Fruit fly (Drosophila melanogaster) whole organism, prepupa: Measurements from ENCODE around the gene CG34298.

Source experiments
- Blimp-1 ChIP-seq: fragments of 200-800 bp; sonication (Bioruptor generic); optimal IDR thresholded peaks from 3 replicates; lab custom pipeline; 2017; ENCODE audit warnings: missing biosample characterization, missing genetic modification characterization, mild to moderate bottlenecking, moderate library complexity, missing genetic modification reagents
- CG10631 ChIP-seq: fragments of 200-800 bp; sonication (Bioruptor generic); optimal IDR thresholded peaks from 2 replicates; lab custom pipeline; 2016; ENCODE audit warnings: missing biosample characterization, missing genetic modification characterization
- CG10669 ChIP-seq: fragments of 200-800 bp; sonication (Bioruptor generic); optimal IDR thresholded peaks from 3 replicates; lab custom pipeline; 2018; ENCODE audit warnings: missing biosample characterization, mild to moderate bottlenecking, missing genetic modification characterization, moderate library complexity
- CG11294 ChIP-seq: fragments of 200-800 bp; sonication (Bioruptor generic); IDR thresholded peaks from 2 replicates; pipeline ENCODE4 v1.3.6; 2022; ENCODE audit warnings: missing biosample characterization, missing genetic modification characterization
- CG11762 ChIP-seq: fragments of 200-800 bp; sonication (Bioruptor generic); optimal IDR thresholded peaks from 3 replicates; lab custom pipeline; 2016; ENCODE audit warnings: missing biosample characterization, missing genetic modification characterization; ENCODE audit not compliant: insufficient read depth
- CG11902 ChIP-seq: fragments of 200-800 bp; sonication (Bioruptor generic); optimal IDR thresholded peaks from 3 replicates; lab custom pipeline; 2016; ENCODE audit warnings: missing biosample characterization, missing genetic modification characterization
- CG15336 ChIP-seq: fragments of 200-800 bp; sonication (Bioruptor generic); IDR thresholded peaks from 2 replicates; pipeline ENCODE4 v1.3.6; 2022; ENCODE audit warnings: missing biosample characterization, missing genetic modification characterization
- CG1621 ChIP-seq: fragments of 200-800 bp; sonication (Bioruptor generic); optimal IDR thresholded peaks from 3 replicates; lab custom pipeline; 2018; ENCODE audit warnings: missing biosample characterization, mild to moderate bottlenecking, missing genetic modification characterization
- CG31627 ChIP-seq: fragments of 200-800 bp; sonication (Bioruptor generic); optimal IDR thresholded peaks from 3 replicates; lab custom pipeline; 2016; ENCODE audit warnings: missing biosample characterization, missing genetic modification characterization
- CG34406 ChIP-seq: fragments of 200-800 bp; sonication (Bioruptor generic); optimal IDR thresholded peaks from 3 replicates; lab custom pipeline; 2016; ENCODE audit warnings: missing biosample characterization, missing genetic modification characterization
- CG3919 ChIP-seq: fragments of 200-800 bp; sonication (Bioruptor generic); optimal IDR thresholded peaks from 3 replicates; lab custom pipeline; 2016; ENCODE audit warnings: missing biosample characterization, missing genetic modification characterization
- CG4318 ChIP-seq: fragments of 200-800 bp; sonication (Bioruptor generic); optimal IDR thresholded peaks from 3 replicates; lab custom pipeline; 2017; ENCODE audit warnings: missing biosample characterization, mild to moderate bottlenecking, missing genetic modification characterization
- CG6163 ChIP-seq: fragments of 200-800 bp; sonication (Bioruptor generic); IDR thresholded peaks from 3 replicates; pipeline ENCODE4 v1.3.6; 2022; ENCODE audit warnings: missing biosample characterization, missing genetic modification characterization
- CG6276 ChIP-seq: fragments of 200-800 bp; sonication (Bioruptor generic); optimal IDR thresholded peaks from 2 replicates; lab custom pipeline; 2017; ENCODE audit warnings: missing biosample characterization, mild to moderate bottlenecking, missing genetic modification characterization
- CG6792 ChIP-seq: fragments of 200-800 bp; sonication (Bioruptor generic); optimal IDR thresholded peaks from 3 replicates; lab custom pipeline; 2016; ENCODE audit warnings: missing biosample characterization, missing genetic modification characterization
- CG6808 ChIP-seq: fragments of 200-800 bp; sonication (Bioruptor generic); optimal IDR thresholded peaks from 3 replicates; lab custom pipeline; 2017; ENCODE audit warnings: missing biosample characterization, missing genetic modification characterization, mild to moderate bottlenecking, moderate library complexity, missing genetic modification reagents
- CG6854 ChIP-seq: fragments of 200-800 bp; sonication (Bioruptor generic); optimal IDR thresholded peaks from 2 replicates; lab custom pipeline; 2017; ENCODE audit warnings: missing biosample characterization, mild to moderate bottlenecking, missing genetic modification characterization
- CG7368 ChIP-seq: fragments of 200-800 bp; sonication (Bioruptor generic); optimal IDR thresholded peaks from 3 replicates; lab custom pipeline; 2016; ENCODE audit warnings: missing biosample characterization, missing genetic modification characterization
- CG8119 ChIP-seq: fragments of 200-800 bp; sonication (Bioruptor generic); IDR thresholded peaks from 3 replicates; pipeline ENCODE4 v1.3.6; 2022; ENCODE audit warnings: missing biosample characterization, missing genetic modification characterization
- CG8319 ChIP-seq: fragments of 200-800 bp; sonication (Bioruptor generic); optimal IDR thresholded peaks from 3 replicates; lab custom pipeline; 2016; ENCODE audit warnings: missing biosample characterization, missing genetic modification characterization
- Eip75B ChIP-seq: fragments of 200-800 bp; sonication (Bioruptor generic); optimal IDR thresholded peaks from 3 replicates; lab custom pipeline; 2016; ENCODE audit warnings: missing biosample characterization, missing genetic modification characterization
- Eip78C ChIP-seq: fragments of 200-800 bp; sonication (Bioruptor generic); peaks from one replicate; lab custom pipeline; 2016; ENCODE audit warnings: missing biosample characterization, missing genetic modification characterization
- Eip93F ChIP-seq: fragments of 200-800 bp; sonication (Bioruptor generic); optimal IDR thresholded peaks from 2 replicates; lab custom pipeline; 2016; ENCODE audit warnings: missing biosample characterization, mild to moderate bottlenecking, missing genetic modification characterization
- Ets21C ChIP-seq: fragments of 200-800 bp; sonication (Bioruptor generic); optimal IDR thresholded peaks from 3 replicates; lab custom pipeline; 2016; ENCODE audit warnings: missing biosample characterization, missing genetic modification characterization
- Ets96B ChIP-seq: fragments of 200-800 bp; optimal IDR thresholded peaks from 2 replicates; lab custom pipeline; 2019; ENCODE audit warnings: missing biosample characterization, mild to moderate bottlenecking, missing genetic modification characterization, moderate library complexity
- Gug ChIP-seq: fragments of 200-800 bp; sonication (Bioruptor generic); IDR thresholded peaks from 2 replicates; pipeline ENCODE4 v1.3.6; 2022; ENCODE audit warnings: missing biosample characterization, missing genetic modification characterization
- Hr39 ChIP-seq: fragments of 200-800 bp; sonication (Bioruptor generic); optimal IDR thresholded peaks from 2 replicates; lab custom pipeline; 2016; ENCODE audit warnings: missing biosample characterization, missing genetic modification characterization
- Hr4 ChIP-seq: fragments of 200-800 bp; sonication (Bioruptor generic); optimal IDR thresholded peaks from 3 replicates; lab custom pipeline; 2016; ENCODE audit warnings: missing biosample characterization, missing genetic modification characterization
- Met ChIP-seq: fragments of 200-800 bp; sonication (Bioruptor generic); optimal IDR thresholded peaks from 3 replicates; lab custom pipeline; 2016; ENCODE audit warnings: missing biosample characterization, missing genetic modification characterization
- OdsH ChIP-seq: fragments of 200-800 bp; sonication (Bioruptor generic); optimal IDR thresholded peaks from 3 replicates; lab custom pipeline; 2016; ENCODE audit warnings: missing biosample characterization, missing genetic modification characterization
- Smox ChIP-seq: fragments of 200-800 bp; sonication (Bioruptor generic); optimal IDR thresholded peaks from 3 replicates; lab custom pipeline; 2016; ENCODE audit warnings: missing biosample characterization, missing genetic modification characterization
- Sox14 ChIP-seq: fragments of 200-800 bp; sonication (Bioruptor generic); optimal IDR thresholded peaks from 3 replicates; lab custom pipeline; 2016; ENCODE audit warnings: missing biosample characterization, missing genetic modification characterization
- Sox15 ChIP-seq: fragments of 200-800 bp; sonication (Bioruptor generic); optimal IDR thresholded peaks from 3 replicates; lab custom pipeline; 2016; ENCODE audit warnings: missing biosample characterization, missing genetic modification characterization
- achi ChIP-seq: fragments of 200-800 bp; sonication (Bioruptor generic); optimal IDR thresholded peaks from 3 replicates; lab custom pipeline; 2016; ENCODE audit warnings: missing biosample characterization, missing genetic modification characterization
- acj6 ChIP-seq: fragments of 200-800 bp; sonication (Bioruptor generic); optimal IDR thresholded peaks from 3 replicates; lab custom pipeline; 2016; ENCODE audit warnings: missing biosample characterization, missing genetic modification characterization
- cyc ChIP-seq: fragments of 200-800 bp; sonication (Bioruptor generic); optimal IDR thresholded peaks from 3 replicates; lab custom pipeline; 2016; ENCODE audit warnings: missing biosample characterization, missing genetic modification characterization
- dac ChIP-seq: fragments of 200-800 bp; sonication (Bioruptor generic); optimal IDR thresholded peaks from 2 replicates; lab custom pipeline; 2017; ENCODE audit warnings: missing biosample characterization, mild to moderate bottlenecking, missing genetic modification characterization
- dsx ChIP-seq: fragments of 200-800 bp; optimal IDR thresholded peaks from 3 replicates; lab custom pipeline; 2019; ENCODE audit warnings: missing biosample characterization, mild to moderate bottlenecking, missing genetic modification characterization, moderate library complexity; ENCODE audit not compliant: poor library complexity, severe bottlenecking
- eg ChIP-seq: fragments of 200-800 bp; sonication (Bioruptor generic); IDR thresholded peaks from 3 replicates; pipeline ENCODE4 v1.3.6; 2022; ENCODE audit warnings: missing biosample characterization, missing genetic modification characterization
- esn ChIP-seq: fragments of 200-800 bp; sonication (Bioruptor generic); optimal IDR thresholded peaks from 2 replicates; lab custom pipeline; 2016; ENCODE audit warnings: missing biosample characterization, mild to moderate bottlenecking, missing genetic modification characterization, moderate library complexity
- fd59A ChIP-seq: fragments of 200-800 bp; sonication (Bioruptor generic); optimal IDR thresholded peaks from 2 replicates; lab custom pipeline; 2017; ENCODE audit warnings: missing biosample characterization, mild to moderate bottlenecking, missing genetic modification characterization, missing genetic modification reagents
- fd85E ChIP-seq: fragments of 200-800 bp; sonication (Bioruptor generic); optimal IDR thresholded peaks from 3 replicates; lab custom pipeline; 2016; ENCODE audit warnings: missing biosample characterization, missing genetic modification characterization
- fkh ChIP-seq: fragments of 200-800 bp; sonication (Bioruptor generic); optimal IDR thresholded peaks from 3 replicates; lab custom pipeline; 2017; ENCODE audit warnings: missing biosample characterization, mild to moderate bottlenecking, missing genetic modification characterization, moderate library complexity
- lz ChIP-seq: fragments of 200-800 bp; sonication (Bioruptor generic); optimal IDR thresholded peaks from 3 replicates; lab custom pipeline; 2016; ENCODE audit warnings: missing biosample characterization, missing genetic modification characterization
- net ChIP-seq: fragments of 200-800 bp; sonication (Bioruptor generic); optimal IDR thresholded peaks from 3 replicates; lab custom pipeline; 2016; ENCODE audit warnings: missing biosample characterization, missing genetic modification characterization
- pdm3 ChIP-seq: fragments of 200-800 bp; sonication (Bioruptor generic); optimal IDR thresholded peaks from 3 replicates; lab custom pipeline; 2016; ENCODE audit warnings: missing biosample characterization, missing genetic modification characterization
- ss ChIP-seq, 2 experiments: fragments of 200-800 bp; sonication (Bioruptor generic); optimal IDR thresholded peaks; 2 replicates in 1 of 2; 3 replicates in 1 of 2; lab custom pipeline; 2017 to 2018; ENCODE audit warnings: mild to moderate bottlenecking in 2 of 2, missing biosample characterization in 2 of 2, missing genetic modification characterization in 2 of 2, moderate library complexity in 1 of 2
- topi ChIP-seq: fragments of 200-800 bp; sonication (Bioruptor generic); optimal IDR thresholded peaks from 3 replicates; lab custom pipeline; 2016; ENCODE audit warnings: missing biosample characterization, missing genetic modification characterization
- vri ChIP-seq: fragments of 200-800 bp; sonication (Bioruptor generic); optimal IDR thresholded peaks from 3 replicates; lab custom pipeline; 2016; ENCODE audit warnings: missing biosample characterization, mild to moderate bottlenecking, missing genetic modification characterization

CG34298 gene

dm6 chr3R:29982027-29982426, 17.6 kb upstream of the CG34298 start (continued):
- TF ChIP-seq Gug (GFP tag; lab: Robert Waterston, UW) (peak; percentile 62), CG34406 (no peak), CG1621 (tag; lab: Kevin White, UChicago) (no peak), CG11294 (GFP tag; lab: Robert Waterston, UW) (peak; percentile 67), fkh (GFP tag; lab: Kevin White, UChicago) (no peak), Eip75B (GFP tag; lab: Kevin White, UChicago) (no peak), CG11762 (GFP tag; lab: Kevin White, UChicago) (no peak), Hr39 (GFP tag; lab: Kevin White, UChicago) (peak; percentile 24), acj6 (peak; percentile 44), lz (GFP tag; lab: Kevin White, UChicago) (no peak), Ets96B (tag; lab: Kevin White, UChicago) (no peak), esn (no peak)

- TF ChIP-seq CG31627 (peak; percentile 67), Hr4 (GFP tag; lab: Kevin White, UChicago) (peak; percentile 87), Smox (GFP tag; lab: Kevin White, UChicago) (peak; percentile 81), CG4318 (GFP tag; lab: Kevin White, UChicago) (no peak), Met (peak; percentile 85), CG6163 (peak; percentile 93), ss (GFP tag; optimal IDR thresholded peaks at IDR 0.05; lab: Kevin White, UChicago) (peak; percentile 56 to 86), fd59A (GFP tag; lab: Kevin White, UChicago) (peak; percentile 76), pdm3 (peak; percentile 70), eg (GFP tag; lab: Robert Waterston, UW) (peak; percentile 88), fd85E (peak; percentile 34), CG10669 (peak; percentile 73), dac (GFP tag; lab: Kevin White, UChicago) (peak; percentile 67), Ets21C (GFP tag; lab: Kevin White, UChicago) (peak; percentile 69), CG1621 (tag; lab: Kevin White, UChicago) (peak; percentile 50), CG15336 (GFP tag; lab: Robert Waterston, UW) (peak; percentile 93), Eip78C (GFP tag; lab: Kevin White, UChicago) (peak; percentile 94), Sox15 (GFP tag; lab: Kevin White, UChicago) (peak; percentile 75), CG8319 (GFP tag; lab: Kevin White, UChicago) (peak; percentile 78), CG6792 (peak; percentile 87), CG10631 (peak; percentile 86), dsx (GFP tag; lab: Kevin White, UChicago) (peak; percentile 76), CG3919 (peak; percentile 83), CG11294 (GFP tag; lab: Robert Waterston, UW) (peak; percentile 80), acj6 (peak; percentile 84), CG6854 (peak; percentile 67), Sox14 (GFP tag; lab: Kevin White, UChicago) (peak; percentile 70), net (peak; percentile 78), CG8119 (GFP tag; lab: Robert Waterston, UW) (peak; percentile 93), CG11762 (GFP tag; lab: Kevin White, UChicago) (peak; percentile 65), CG7368 (GFP tag; lab: Kevin White, UChicago) (peak; percentile 74), Gug (GFP tag; lab: Robert Waterston, UW) (peak; percentile 80), Ets96B (tag; lab: Kevin White, UChicago) (peak; percentile 80), CG6276 (GFP tag; lab: Kevin White, UChicago) (peak; percentile 78), vri (GFP tag; lab: Kevin White, UChicago) (peak; percentile 72), Hr39 (GFP tag; lab: Kevin White, UChicago) (peak; percentile 59), OdsH (GFP tag; lab: Kevin White, UChicago) (no peak), achi (GFP tag; lab: Kevin White, UChicago) (peak; percentile 87), Eip93F (GFP tag; lab: Kevin White, UChicago) (peak; percentile 33), fkh (GFP tag; lab: Kevin White, UChicago) (peak; percentile 12), topi (peak; percentile 80), CG6808 (GFP tag; lab: Kevin White, UChicago) (peak; percentile 80), cyc (GFP tag; lab: Kevin White, UChicago) (peak; percentile 77), CG11902 (GFP tag; lab: Kevin White, UChicago) (peak; percentile 76), Blimp-1 (GFP tag; lab: Kevin White, UChicago) (peak; percentile 49)
Measured at dm6 chr3R:29983073-29983544, 16.5 kb upstream of the CG34298 start, which contains the start of gene CG7896. Gene CG7896 (plus strand): TSS chr3R:29983426.
